Worm (Caenorhabditis elegans) whole organism, late embryonic: ENCODE results near the gene clec-37.

Experiments
- C38D4.7 ChIP-seq: fragments of 200-800 bp; sonication (Bioruptor generic); optimal IDR thresholded peaks from 2 replicates; lab custom pipeline; 2018; ENCODE audit warnings: mild to moderate bottlenecking, missing genetic modification characterization, moderate library complexity, missing compliant biosample characterization
- ceh-9 ChIP-seq: sonication (generic microtip); optimal IDR thresholded peaks from 2 replicates; lab custom pipeline; 2016; ENCODE audit warnings: mild to moderate bottlenecking, missing genetic modification characterization, inconsistent platforms, missing compliant biosample characterization
- ets-4 ChIP-seq: sonication (generic microtip); optimal IDR thresholded peaks from 2 replicates; lab custom pipeline; 2016; ENCODE audit warnings: missing genetic modification characterization, missing compliant biosample characterization
- eyg-1 ChIP-seq: sonication (generic microtip); optimal IDR thresholded peaks from 2 replicates; lab custom pipeline; 2016; ENCODE audit warnings: missing genotype, missing genetic modification characterization, missing compliant biosample characterization
- hlh-15 ChIP-seq: sonication (generic microtip); optimal IDR thresholded peaks from 2 replicates; lab custom pipeline; 2016; ENCODE audit warnings: missing genetic modification characterization, missing compliant biosample characterization
- lin-11 ChIP-seq: fragments of 200-800 bp; sonication (Bioruptor generic); optimal IDR thresholded peaks from 2 replicates; lab custom pipeline; 2018; ENCODE audit warnings: mild to moderate bottlenecking, missing genetic modification characterization, missing compliant biosample characterization
- nhr-11 ChIP-seq: fragments of 150-350 bp; optimal IDR thresholded peaks from 2 replicates; lab custom pipeline; 2014; ENCODE audit warnings: missing biosample characterization, missing genetic modification characterization
- sox-2 ChIP-seq: fragments of 200-800 bp; sonication (Bioruptor generic); IDR thresholded peaks from 2 replicates; pipeline ENCODE4 v1.3.6; 2022; ENCODE audit warnings: missing genetic modification reagents, missing genetic modification characterization, missing compliant biosample characterization

ce11 chrV:16869740-16870139 lies 17.8 kb upstream of the clec-37 start, which contains the start of gene clec-33:
- TF ChIP-seq nhr-11 (no peak), ets-4 (tag; lab: Kevin White, UChicago) (no peak), ceh-9 (no peak), sox-2 (GFP tag; lab: Robert Waterston, UW) (no peak), lin-11 (tag; lab: Kevin White, UChicago) (no peak), C38D4.7 (GFP tag; lab: Kevin White, UChicago) (no peak), hlh-15 (tag; lab: Kevin White, UChicago) (no peak), eyg-1 (tag; lab: Kevin White, UChicago) (no peak)
